Fruit fly (Drosophila melanogaster): ENCODE results near the gene Pfdn5.
A peak's percentile ranks its signal among the peaks of the same experiment; 100 is the strongest.

Pfdn5 gene

DNA sequence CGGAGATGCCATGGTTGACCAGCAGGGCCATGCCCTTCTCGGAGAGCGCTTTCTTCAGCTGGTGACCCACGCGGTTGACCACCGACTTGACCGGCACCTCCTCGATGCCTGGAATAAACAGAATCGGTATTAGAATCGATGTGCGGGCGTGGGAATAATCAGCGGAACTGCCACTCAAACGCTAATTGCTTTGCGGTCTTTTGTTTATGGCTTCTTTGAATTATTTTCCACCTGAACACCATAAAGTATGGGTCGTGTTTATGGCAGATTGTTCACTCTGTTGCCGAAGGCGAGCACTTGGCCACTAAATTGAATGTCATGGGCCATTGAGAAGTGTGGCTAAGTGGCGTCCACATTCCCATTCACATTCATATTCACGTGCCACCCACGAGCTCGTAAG is 35.2 kb downstream of the Pfdn5 start:
- TF ChIP-seq Med (GFP tag) (peak; percentile 68), Lim3 (GFP tag; IDR thresholded peaks at IDR 0.05) (no peak), Doc2 (GFP tag; IDR thresholded peaks at IDR 0.05) (no peak), hbn (GFP tag; IDR thresholded peaks at IDR 0.05; ENCODE audit: partially characterized antibody) (no peak), gsb (GFP tag; IDR thresholded peaks at IDR 0.05) (no peak), Rfx (GFP tag; IDR thresholded peaks at IDR 0.05) (0 out of 2 replicates have a peak, but pooled peaks have one; percentile 7), cwo (GFP tag; optimal IDR thresholded peaks at IDR 0.05) (peak; percentile 46), Hr39 (optimal IDR thresholded peaks at IDR 0.05) (no peak), sens-2 (GFP tag; IDR thresholded peaks at IDR 0.05) (no peak), luna (GFP tag; optimal IDR thresholded peaks at IDR 0.05) (no peak), CG2199 (GFP tag; IDR thresholded peaks at IDR 0.05) (no peak), sug (tag; optimal IDR thresholded peaks at IDR 0.05) (peak; percentile 63), Hey (tag; optimal IDR thresholded peaks at IDR 0.05) (peak; percentile 4), exex (tag; optimal IDR thresholded peaks at IDR 0.05) (peak; percentile 86), pan (optimal IDR thresholded peaks at IDR 0.05) (no peak), pan (GFP tag; optimal IDR thresholded peaks at IDR 0.05 in 1 of 2, IDR thresholded peaks at IDR 0.05 in 1 of 2) (no peak), CG10462 (GFP tag; optimal IDR thresholded peaks at IDR 0.05) (no peak), CG34376 (GFP tag; optimal IDR thresholded peaks at IDR 0.05) (peak; percentile 7)

dm6 chr3R:22522859-22523258 is 36.0 kb downstream of the Pfdn5 start:
- no peak for TF ChIP-seq CG14014 (GFP tag; IDR thresholded peaks at IDR 0.05)
- TF ChIP-seq CG17912 (GFP tag; optimal IDR thresholded peaks at IDR 0.05) = no peak
- no peak for TF ChIP-seq Fer2 (tag; optimal IDR thresholded peaks at IDR 0.05)
- TF ChIP-seq dysf (GFP tag; IDR thresholded peaks at IDR 0.05) = no peak
- peak in 1 of 2 experiments; percentile 8 for TF ChIP-seq Pdp1 (GFP tag; optimal IDR thresholded peaks at IDR 0.05)
- no peak for TF ChIP-seq gsb (GFP tag; IDR thresholded peaks at IDR 0.05)
- peak; percentile 70 for TF ChIP-seq sug (tag; optimal IDR thresholded peaks at IDR 0.05)
- TF ChIP-seq CG10543 (GFP tag; optimal IDR thresholded peaks at IDR 0.05) = peak; percentile 66
- 0 out of 4 replicates have a peak, but pooled peaks have one; percentile 51 for TF ChIP-seq chinmo (GFP tag; IDR thresholded peaks at IDR 0.05; ENCODE audit: partially characterized antibody)
- no peak for TF ChIP-seq CG32532 (GFP tag; IDR thresholded peaks at IDR 0.05)
- peak; percentile 26 for TF ChIP-seq Hey (tag; optimal IDR thresholded peaks at IDR 0.05)
- no peak for TF ChIP-seq CG4404 (GFP tag; IDR thresholded peaks at IDR 0.05)
- TF ChIP-seq CG2889 (GFP tag; IDR thresholded peaks at IDR 0.05) = no peak
- no peak for TF ChIP-seq CG12219 (GFP tag; optimal IDR thresholded peaks at IDR 0.05)
- peak; percentile 10 for TF ChIP-seq Med (GFP tag)
- no peak for TF ChIP-seq jigr1 (GFP tag; IDR thresholded peaks at IDR 0.05)
- TF ChIP-seq CG4707 (GFP tag; optimal IDR thresholded peaks at IDR 0.05) = no peak
- no peak for TF ChIP-seq sr (GFP tag; IDR thresholded peaks at IDR 0.05)
- no peak for TF ChIP-seq CG2875 (GFP tag; optimal IDR thresholded peaks at IDR 0.05)
- no peak for TF ChIP-seq CG14710 (tag; optimal IDR thresholded peaks at IDR 0.05)
- TF ChIP-seq CG2678 (tag; optimal IDR thresholded peaks at IDR 0.05) = no peak
- TF ChIP-seq ssp (GFP tag; IDR thresholded peaks at IDR 0.05) = no peak
- TF ChIP-seq Kr (GFP tag; optimal IDR thresholded peaks at IDR 0.05) = no peak
- TF ChIP-seq dmrt99B (tag; optimal IDR thresholded peaks at IDR 0.05) = no peak
- peak; percentile 17 for TF ChIP-seq sd (tag; optimal IDR thresholded peaks at IDR 0.05)
- peak; percentile 74 for TF ChIP-seq exex (tag; optimal IDR thresholded peaks at IDR 0.05)
- TF ChIP-seq slp2 (GFP tag; optimal IDR thresholded peaks at IDR 0.05) = no peak
- peak; percentile 4 for TF ChIP-seq CG12769 (tag; optimal IDR thresholded peaks at IDR 0.05)
- no peak for TF ChIP-seq CG11085 (GFP tag; IDR thresholded peaks at IDR 0.05)
- no peak for TF ChIP-seq CG17612 (GFP tag; IDR thresholded peaks at IDR 0.05)
- TF ChIP-seq ken (GFP tag; IDR thresholded peaks at IDR 0.05) = no peak
- no peak for TF ChIP-seq CHES-1-like (GFP tag; optimal IDR thresholded peaks at IDR 0.05)
- TF ChIP-seq Ets65A (GFP tag) = no peak
- no peak for TF ChIP-seq wek (GFP tag; optimal IDR thresholded peaks at IDR 0.05)
- TF ChIP-seq CG34376 (GFP tag; optimal IDR thresholded peaks at IDR 0.05) = peak; percentile 80
- no peak for TF ChIP-seq gcm (GFP tag; optimal IDR thresholded peaks at IDR 0.05)
- TF ChIP-seq pros (GFP tag; optimal IDR thresholded peaks at IDR 0.05) = no peak
- TF ChIP-seq lola (GFP tag; optimal IDR thresholded peaks at IDR 0.05) = no peak

Data from whole organism, embryonic.